Worm (Caenorhabditis elegans): ENCODE measurements around the gene C17H12.11.

Gene C17H12.11

ce11 chrIV:6785873-6786272, 16.3 kb upstream of the C17H12.11 start:
- TF ChIP-seq che-1 (tag; optimal IDR thresholded peaks at IDR 0.05) (no peak), nfya-1 (tag; optimal IDR thresholded peaks at IDR 0.05) (peak; percentile 34), unc-55 (GFP tag; optimal IDR thresholded peaks at IDR 0.05) (peak; percentile 20), unc-42 (tag; optimal IDR thresholded peaks at IDR 0.05) (peak; percentile 31)

ce11 chrIV:6789950-6790349, 12.2 kb upstream of the C17H12.11 start:
- no peak for TF ChIP-seq pax-1 (tag; optimal IDR thresholded peaks at IDR 0.05)
- TF ChIP-seq gmeb-2 (tag; optimal IDR thresholded peaks at IDR 0.05): no peak
- no peak for TF ChIP-seq ceh-22 (tag; optimal IDR thresholded peaks at IDR 0.05)
- no peak for TF ChIP-seq unc-55 (GFP tag; optimal IDR thresholded peaks at IDR 0.05)
- TF ChIP-seq hlh-8 (tag; optimal IDR thresholded peaks at IDR 0.05): no peak
- no peak for TF ChIP-seq ref-2 (tag; optimal IDR thresholded peaks at IDR 0.05)
- no peak for TF ChIP-seq K02D7.2 (tag; optimal IDR thresholded peaks at IDR 0.05)
- no peak for TF ChIP-seq ceh-45 (GFP tag; IDR thresholded peaks at IDR 0.05)
- TF ChIP-seq fax-1 (tag; optimal IDR thresholded peaks at IDR 0.05): no peak

ce11 chrIV:6790438-6791124, 11.6 kb upstream of the C17H12.11 start, which contains the start of the genes C17H12.2 and vha-8:
TSS of gene C17H12.2 (minus strand) at chrIV:6790488.
TSS of gene vha-8 (plus strand) at chrIV:6791074.
- TF ChIP-seq hlh-13 (GFP tag; optimal IDR thresholded peaks at IDR 0.05) (no peak), ets-4 (tag; optimal IDR thresholded peaks at IDR 0.05) (peak; percentile 17), F13H6.1 (tag; optimal IDR thresholded peaks at IDR 0.05) (no peak), sox-4 (tag; optimal IDR thresholded peaks at IDR 0.05) (no peak), eyg-1 (tag; optimal IDR thresholded peaks at IDR 0.05) (no peak), ceh-2 (tag; optimal IDR thresholded peaks at IDR 0.05) (peak; percentile 51), ama-1 (optimal IDR thresholded peaks at IDR 0.05) (no peak), pqm-1 (tag; optimal IDR thresholded peaks at IDR 0.05) (peak; percentile 30), ceh-45 (GFP tag; IDR thresholded peaks at IDR 0.05) (no peak), odd-2 (tag; optimal IDR thresholded peaks at IDR 0.05) (no peak), ahr-1 (tag; optimal IDR thresholded peaks at IDR 0.05) (no peak), fax-1 (tag; optimal IDR thresholded peaks at IDR 0.05) (no peak), rnt-1 (tag; optimal IDR thresholded peaks at IDR 0.05) (peak; percentile 75), pros-1 (tag; optimal IDR thresholded peaks at IDR 0.05) (no peak), fkh-10 (GFP tag; optimal IDR thresholded peaks at IDR 0.05) (no peak), unc-3 (GFP tag; conservative IDR thresholded peaks at IDR 0.05) (no peak), unc-3 (tag; optimal IDR thresholded peaks at IDR 0.05) (peak; percentile 22), T23F11.4 (GFP tag; optimal IDR thresholded peaks at IDR 0.05) (peak; percentile 25), npax-4 (tag; optimal IDR thresholded peaks at IDR 0.05) (no peak), che-1 (tag; optimal IDR thresholded peaks at IDR 0.05) (peak; percentile 8), ceh-30 (tag; optimal IDR thresholded peaks at IDR 0.05) (peak; percentile 71), ceh-24 (tag; optimal IDR thresholded peaks at IDR 0.05) (no peak), gmeb-2 (tag; optimal IDR thresholded peaks at IDR 0.05) (no peak), hlh-30 (tag; optimal IDR thresholded peaks at IDR 0.05; ENCODE audit: insufficient read depth) (peak; percentile 59), hlh-8 (tag; optimal IDR thresholded peaks at IDR 0.05) (no peak), Y22D7AL.16 (tag; optimal IDR thresholded peaks at IDR 0.05) (no peak), ceh-18 (tag; optimal IDR thresholded peaks at IDR 0.05) (peak; percentile 86), K02D7.2 (tag; optimal IDR thresholded peaks at IDR 0.05) (no peak), C08G9.2 (tag; optimal IDR thresholded peaks at IDR 0.05) (peak; percentile 32), tbx-2 (tag; optimal IDR thresholded peaks at IDR 0.05) (peak; percentile 87), ref-2 (tag; optimal IDR thresholded peaks at IDR 0.05) (peak; percentile 44), zip-5 (tag; optimal IDR thresholded peaks at IDR 0.05) (no peak), syd-9 (tag; optimal IDR thresholded peaks at IDR 0.05) (no peak), lim-6 (tag; optimal IDR thresholded peaks at IDR 0.05) (peak; percentile 18), dmd-4 (tag; optimal IDR thresholded peaks at IDR 0.05; ENCODE audit: borderline replicate concordance) (no peak), hlh-6 (tag; optimal IDR thresholded peaks at IDR 0.05) (no peak), mec-3 (tag; optimal IDR thresholded peaks at IDR 0.05; ENCODE audit: borderline replicate concordance) (no peak), pax-1 (tag; optimal IDR thresholded peaks at IDR 0.05) (peak; percentile 2), elt-2 (tag; optimal IDR thresholded peaks at IDR 0.05) (peak; percentile 25), elt-4 (tag; optimal IDR thresholded peaks at IDR 0.05) (no peak), ztf-16 (tag; optimal IDR thresholded peaks at IDR 0.05) (peak; percentile 45), ceh-48 (tag; optimal IDR thresholded peaks at IDR 0.05) (peak; percentile 62), pha-2 (tag; optimal IDR thresholded peaks at IDR 0.05) (no peak), sdc-2 (tag; optimal IDR thresholded peaks at IDR 0.05) (no peak)

Measured in whole organism, late embryonic.